Worm (Caenorhabditis elegans): Measurements from ENCODE around the gene F59B2.9.

DNA sequence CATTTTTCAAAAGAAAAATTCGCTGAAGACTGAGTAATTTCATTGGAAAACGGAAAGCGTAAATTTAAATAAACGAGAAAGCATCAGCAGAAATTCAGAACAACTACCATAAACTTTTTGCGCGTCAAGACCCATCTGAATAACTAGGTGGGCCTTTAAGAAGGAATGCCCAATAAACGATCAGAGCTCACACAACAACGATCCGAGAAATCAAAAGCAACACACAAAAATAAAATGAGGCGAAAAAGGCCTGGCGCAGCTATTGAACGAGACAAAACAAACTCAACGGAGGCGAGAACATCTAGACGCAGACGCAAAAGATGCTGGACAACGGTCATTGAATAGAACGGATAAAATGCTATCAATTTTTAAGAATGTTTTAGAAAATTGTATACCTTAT is 13.3 kb downstream of the F59B2.9 start:
- TF ChIP-seq F13H6.1 (tag; optimal IDR thresholded peaks at IDR 0.05) = no peak
- TF ChIP-seq elt-1 (tag; optimal IDR thresholded peaks at IDR 0.05) = no peak
- TF ChIP-seq peb-1 (tag; optimal IDR thresholded peaks at IDR 0.05) = no peak
- no peak for TF ChIP-seq aly-2 (tag; optimal IDR thresholded peaks at IDR 0.05)
- no peak for TF ChIP-seq lin-39 (tag; optimal IDR thresholded peaks at IDR 0.05)
- TF ChIP-seq ama-1 (optimal IDR thresholded peaks at IDR 0.05) = no peak
- TF ChIP-seq gmeb-1 (tag; optimal IDR thresholded peaks at IDR 0.05) = no peak
- TF ChIP-seq nhr-11 (tag; optimal IDR thresholded peaks at IDR 0.05) = no peak
- no peak for TF ChIP-seq nhr-237 (tag; optimal IDR thresholded peaks at IDR 0.05)
- TF ChIP-seq R02D3.7 (tag; optimal IDR thresholded peaks at IDR 0.05) = no peak
- TF ChIP-seq elt-3 (tag; optimal IDR thresholded peaks at IDR 0.05) = no peak

All from whole organism, L2 larva.